Worm (Caenorhabditis elegans) whole organism, L1 larva: ENCODE measurements around the gene C10C6.3.

Experiments
- aha-1 ChIP-seq: fragments of 150-350 bp; optimal IDR thresholded peaks from 2 replicates; lab custom pipeline; 2014; ENCODE audit warnings: missing biosample characterization, missing genetic modification characterization
- aly-2 ChIP-seq: fragments of 150-350 bp; optimal IDR thresholded peaks from 2 replicates; lab custom pipeline; 2014; ENCODE audit warnings: missing biosample characterization, missing genetic modification characterization
- fkh-8 ChIP-seq: sonication (generic microtip); optimal IDR thresholded peaks from 2 replicates; lab custom pipeline; 2016; ENCODE audit warnings: mild to moderate bottlenecking, missing genetic modification characterization, missing compliant biosample characterization
- isw-1 ChIP-seq: fragments of 200-800 bp; sonication (Bioruptor generic); IDR thresholded peaks from 2 replicates; pipeline ENCODE4 v1.3.6; 2022; ENCODE audit warnings: missing genetic modification characterization, missing compliant biosample characterization
- lin-15B ChIP-seq: fragments of 150-350 bp; sonication (generic microtip); optimal IDR thresholded peaks from 3 replicates; lab custom pipeline; 2014; ENCODE audit warnings: missing biosample characterization, missing genetic modification characterization
- lin-35 ChIP-seq, 2 experiments: fragments of 150-350 bp; optimal IDR thresholded peaks; 2 replicates each; lab custom pipeline; 2014; ENCODE audit warnings: missing biosample characterization in 2 of 2, missing genetic modification characterization in 2 of 2, missing genetic modification reagents in 2 of 2
- nhr-11 ChIP-seq: fragments of 150-350 bp; optimal IDR thresholded peaks from 2 replicates; lab custom pipeline; 2014; ENCODE audit warnings: missing biosample characterization, missing genetic modification characterization
- nhr-90 ChIP-seq: sonication (generic microtip); optimal IDR thresholded peaks from 2 replicates; lab custom pipeline; 2016; ENCODE audit warnings: mild to moderate bottlenecking, missing genetic modification characterization, missing compliant biosample characterization; ENCODE audit not compliant: poor library complexity
- pax-3 ChIP-seq: fragments of 200-800 bp; sonication (Bioruptor generic); optimal IDR thresholded peaks from 2 replicates; lab custom pipeline; 2018; ENCODE audit warnings: mild to moderate bottlenecking, missing genetic modification characterization, moderate library complexity, missing compliant biosample characterization
- rnt-1 ChIP-seq: sonication (generic microtip); optimal IDR thresholded peaks from 2 replicates; lab custom pipeline; 2016; ENCODE audit warnings: mild to moderate bottlenecking, missing genetic modification characterization, moderate library complexity, missing compliant biosample characterization
- skn-1 ChIP-seq: fragments of 150-350 bp; optimal IDR thresholded peaks from 2 replicates; lab custom pipeline; 2014; ENCODE audit warnings: missing biosample characterization, missing genetic modification characterization

- TF ChIP-seq skn-1 (tag; lab: Kevin White, UChicago) (no peak), nhr-11 (tag; lab: Kevin White, UChicago) (no peak), lin-35 (GFP tag; optimal IDR thresholded peaks at IDR 0.05; lab: Kevin White, UChicago) (peak; percentile 9 to 54), lin-15B (tag; lab: Kevin White, UChicago) (no peak), aly-2 (tag; lab: Kevin White, UChicago) (no peak), fkh-8 (tag; lab: Kevin White, UChicago) (no peak), isw-1 (GFP tag; lab: Robert Waterston, UW) (no peak), aha-1 (tag; lab: Kevin White, UChicago) (no peak), nhr-90 (peak; percentile 69), pax-3 (tag; lab: Kevin White, UChicago) (no peak), rnt-1 (tag; lab: Kevin White, UChicago) (no peak)
Measured at ce11 chrIV:11491422-11491821, 26.4 kb upstream of the C10C6.3 start.
